Fruit fly (Drosophila melanogaster): ENCODE data around the gene ncd.

Gene ncd

DNA sequence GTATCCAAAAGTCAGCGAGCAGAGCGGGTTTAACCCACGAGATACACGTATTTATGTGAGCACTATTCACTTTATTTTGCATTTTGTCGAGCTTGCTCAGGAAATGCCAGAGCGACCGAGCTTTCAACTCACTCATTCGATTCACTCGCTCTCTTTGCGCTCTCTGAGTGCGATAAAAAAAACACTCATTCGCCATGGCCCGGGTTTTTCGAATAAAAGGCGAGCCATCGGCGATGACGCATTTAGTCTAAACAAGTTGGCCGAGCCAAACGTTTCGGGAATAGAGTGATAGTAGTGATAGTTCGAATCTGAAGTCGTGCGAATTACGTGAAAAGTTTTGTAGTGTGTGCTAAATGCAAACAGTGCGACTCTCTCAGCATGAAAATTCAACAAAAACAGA lies 24.6 kb downstream of the ncd start:
- no peak for TF ChIP-seq lilli (GFP tag; optimal IDR thresholded peaks at IDR 0.05)
- TF ChIP-seq ssp (GFP tag; IDR thresholded peaks at IDR 0.05) = no peak
- no peak for TF ChIP-seq CG11085 (GFP tag; IDR thresholded peaks at IDR 0.05)
- no peak for TF ChIP-seq slou (GFP tag; optimal IDR thresholded peaks at IDR 0.05)
- TF ChIP-seq Xbp1 (GFP tag; optimal IDR thresholded peaks at IDR 0.05) = no peak
- no peak for TF ChIP-seq dan (GFP tag; IDR thresholded peaks at IDR 0.05)
- TF ChIP-seq CG7357 (GFP tag; IDR thresholded peaks at IDR 0.05) = no peak
- TF ChIP-seq CoRest (tag; optimal IDR thresholded peaks at IDR 0.05) = no peak
- TF ChIP-seq mirr (GFP tag; optimal IDR thresholded peaks at IDR 0.05) = peak; percentile 66
- no peak for TF ChIP-seq oc (tag; optimal IDR thresholded peaks at IDR 0.05)
- TF ChIP-seq Mes4 (GFP tag; optimal IDR thresholded peaks at IDR 0.05) = no peak
- peak; percentile 16; the same call in 1 of the 3 replicates for TF ChIP-seq Aef1 (GFP tag; IDR thresholded peaks at IDR 0.05)
- no peak for TF ChIP-seq Ada2b (GFP tag; IDR thresholded peaks at IDR 0.05)
- no peak; the same call in 2 of the 3 replicates for TF ChIP-seq CG14050 (GFP tag; IDR thresholded peaks at IDR 0.05)
- TF ChIP-seq D19A (tag; optimal IDR thresholded peaks at IDR 0.05) = no peak
- no peak for TF ChIP-seq mld (GFP tag; IDR thresholded peaks at IDR 0.05; ENCODE audit: partially characterized antibody)
- no peak for TF ChIP-seq eve (GFP tag; optimal IDR thresholded peaks at IDR 0.05)
- no peak for TF ChIP-seq Nf-YB (GFP tag; optimal IDR thresholded peaks at IDR 0.05)
- TF ChIP-seq sr (GFP tag; IDR thresholded peaks at IDR 0.05) = peak; percentile 44; the same call in 1 of the 3 replicates
- TF ChIP-seq lov (optimal IDR thresholded peaks at IDR 0.05) = no peak
- no peak for TF ChIP-seq lov (GFP tag; IDR thresholded peaks at IDR 0.05)
- peak; percentile 16 for TF ChIP-seq run (tag; optimal IDR thresholded peaks at IDR 0.05)
- no peak for TF ChIP-seq CG43689 (GFP tag; IDR thresholded peaks at IDR 0.05)
- no peak for TF ChIP-seq CG14441 (GFP tag; IDR thresholded peaks at IDR 0.05)
- TF ChIP-seq lab (GFP tag; optimal IDR thresholded peaks at IDR 0.05) = peak; percentile 65
- TF ChIP-seq danr (GFP tag; IDR thresholded peaks at IDR 0.05) = no peak
- TF ChIP-seq zen2 (GFP tag; IDR thresholded peaks at IDR 0.05; ENCODE audit: partially characterized antibody) = peak; percentile 51; the same call in 1 of the 3 replicates
- TF ChIP-seq CG3281 (GFP tag; optimal IDR thresholded peaks at IDR 0.05) = peak; percentile 17
- TF ChIP-seq ase (GFP tag; IDR thresholded peaks at IDR 0.05) = no peak
- no peak for TF ChIP-seq CG9797 (GFP tag; optimal IDR thresholded peaks at IDR 0.05)
- no peak for TF ChIP-seq wdn (GFP tag; IDR thresholded peaks at IDR 0.05)
- peak in 1 of 2 experiments; percentile 26 for TF ChIP-seq dpn (GFP tag; optimal IDR thresholded peaks at IDR 0.05)
- peak; percentile 45 for TF ChIP-seq Meics (GFP tag; optimal IDR thresholded peaks at IDR 0.05)
- no peak for TF ChIP-seq ab (GFP tag; optimal IDR thresholded peaks at IDR 0.05)
- TF ChIP-seq CG7987 (GFP tag; optimal IDR thresholded peaks at IDR 0.05) = peak; percentile 64
- no peak for TF ChIP-seq CG17186 (GFP tag; optimal IDR thresholded peaks at IDR 0.05)
- TF ChIP-seq peb (GFP tag; IDR thresholded peaks at IDR 0.05) = no peak
- TF ChIP-seq CG15696 (tag; optimal IDR thresholded peaks at IDR 0.05) = no peak
- TF ChIP-seq CG2202 (tag; optimal IDR thresholded peaks at IDR 0.05) = no peak
- no peak for TF ChIP-seq fd102C (GFP tag; optimal IDR thresholded peaks at IDR 0.05)
- TF ChIP-seq TFAM (GFP tag; optimal IDR thresholded peaks at IDR 0.05) = no peak
- TF ChIP-seq Ets97D (GFP tag; optimal IDR thresholded peaks at IDR 0.05) = no peak
- TF ChIP-seq NFAT (GFP tag; IDR thresholded peaks at IDR 0.05) = peak; percentile 61
- no peak for TF ChIP-seq CG8388 (GFP tag; optimal IDR thresholded peaks at IDR 0.05)
- no peak for TF ChIP-seq CG18262 (tag; optimal IDR thresholded peaks at IDR 0.05)
- no peak for TF ChIP-seq jing (GFP tag; optimal IDR thresholded peaks at IDR 0.05)
- TF ChIP-seq Dad (GFP tag; optimal IDR thresholded peaks at IDR 0.05) = no peak
- no peak for TF ChIP-seq CG10654 (GFP tag; optimal IDR thresholded peaks at IDR 0.05)
- TF ChIP-seq CG14860 (GFP tag; IDR thresholded peaks at IDR 0.05; ENCODE audit: partially characterized antibody) = no peak
- peak; percentile 37 for TF ChIP-seq MTF-1 (GFP tag; optimal IDR thresholded peaks at IDR 0.05; ENCODE audit: borderline replicate concordance)
- TF ChIP-seq CG12659 (GFP tag; optimal IDR thresholded peaks at IDR 0.05) = no peak
- no peak; the same call in 1 of the 2 replicates for TF ChIP-seq Atf6 (GFP tag; IDR thresholded peaks at IDR 0.05)

Data from whole organism, embryonic.